Fruit fly (Drosophila melanogaster): ENCODE results near the gene CG5056.

- TF ChIP-seq GATAd (GFP tag; optimal IDR thresholded peaks at IDR 0.05) = no peak
- TF ChIP-seq Rel (GFP tag; optimal IDR thresholded peaks at IDR 0.05) = no peak
- peak; percentile 43 for TF ChIP-seq Rel (tag; optimal IDR thresholded peaks at IDR 0.05)
- no peak for TF ChIP-seq usp (GFP tag; optimal IDR thresholded peaks at IDR 0.05)
- TF ChIP-seq psq (GFP tag; optimal IDR thresholded peaks at IDR 0.05) = no peak
Observed at dm6 chr2L:10375464-10376236, 9.2 kb downstream of the CG5056 start, which contains the start of the genes CG33303 and dpr19.

All from whole organism, wandering third instar larva.